Worm (Caenorhabditis elegans): ENCODE results near the gene gur-5.
A peak's percentile ranks its signal among the peaks of the same experiment; 100 is the strongest.

Gene gur-5

ce11 chrII:5326024-5326627, 41.0 kb downstream of the gur-5 start:
- TF ChIP-seq lin-13 (tag; optimal IDR thresholded peaks at IDR 0.05): no peak
- peak; percentile 57 for TF ChIP-seq unc-62 (GFP tag; optimal IDR thresholded peaks at IDR 0.05)
- TF ChIP-seq flh-1 (GFP tag; optimal IDR thresholded peaks at IDR 0.05): no peak
- peak; percentile 34 for TF ChIP-seq pha-4 (tag; optimal IDR thresholded peaks at IDR 0.05)
- TF ChIP-seq lsy-2 (tag; optimal IDR thresholded peaks at IDR 0.05): peak; percentile 22
- TF ChIP-seq ztf-11 (tag; optimal IDR thresholded peaks at IDR 0.05): no peak
- TF ChIP-seq nhr-76 (tag; optimal IDR thresholded peaks at IDR 0.05): no peak
- TF ChIP-seq unc-120 (tag; optimal IDR thresholded peaks at IDR 0.05; ENCODE audit: poor library complexity, severe bottlenecking): peak; percentile 71
- no peak for TF ChIP-seq nhr-2 (tag; optimal IDR thresholded peaks at IDR 0.05)
- no peak for TF ChIP-seq mab-5 (tag; optimal IDR thresholded peaks at IDR 0.05)
- TF ChIP-seq sem-2 (GFP tag; optimal IDR thresholded peaks at IDR 0.05): no peak
- no peak for TF ChIP-seq zip-8 (tag; optimal IDR thresholded peaks at IDR 0.05)
- TF ChIP-seq mls-2 (tag; optimal IDR thresholded peaks at IDR 0.05): no peak
- TF ChIP-seq hlh-1 (tag; optimal IDR thresholded peaks at IDR 0.05): peak; percentile 38
- TF ChIP-seq blmp-1 (tag; optimal IDR thresholded peaks at IDR 0.05): no peak
- TF ChIP-seq unc-39 (tag; optimal IDR thresholded peaks at IDR 0.05): no peak
- TF ChIP-seq nhr-12 (tag; optimal IDR thresholded peaks at IDR 0.05): no peak
- no peak for TF ChIP-seq ceh-39 (tag; optimal IDR thresholded peaks at IDR 0.05)
- TF ChIP-seq M03D4.4 (tag; optimal IDR thresholded peaks at IDR 0.05): no peak
- no peak for TF ChIP-seq bed-3 (GFP tag; optimal IDR thresholded peaks at IDR 0.05)
- peak; percentile 39 for TF ChIP-seq mep-1 (tag; optimal IDR thresholded peaks at IDR 0.05)
- no peak for TF ChIP-seq elt-3 (tag; optimal IDR thresholded peaks at IDR 0.05)
- no peak for TF ChIP-seq ham-2 (GFP tag; optimal IDR thresholded peaks at IDR 0.05)
- TF ChIP-seq snpc-4 (tag; optimal IDR thresholded peaks at IDR 0.05): no peak
- TF ChIP-seq ces-1 (GFP tag; optimal IDR thresholded peaks at IDR 0.05): peak; percentile 72
- no peak for TF ChIP-seq ceh-83 (GFP tag; optimal IDR thresholded peaks at IDR 0.05)
- no peak for TF ChIP-seq drap-1 (GFP tag; optimal IDR thresholded peaks at IDR 0.05)
- TF ChIP-seq tbx-8 (GFP tag; optimal IDR thresholded peaks at IDR 0.05): no peak
- no peak for TF ChIP-seq elt-1 (tag; optimal IDR thresholded peaks at IDR 0.05; ENCODE audit: borderline replicate concordance, insufficient read depth)

ce11 chrII:5326891-5327290, 41.8 kb downstream of the gur-5 start:
- TF ChIP-seq mab-5 (tag; optimal IDR thresholded peaks at IDR 0.05) (no peak), lin-13 (tag; optimal IDR thresholded peaks at IDR 0.05) (no peak), ceh-83 (GFP tag; optimal IDR thresholded peaks at IDR 0.05) (no peak), nhr-237 (tag; optimal IDR thresholded peaks at IDR 0.05) (no peak), ham-2 (GFP tag; optimal IDR thresholded peaks at IDR 0.05) (no peak), lsy-2 (tag; optimal IDR thresholded peaks at IDR 0.05) (no peak), unc-62 (GFP tag; optimal IDR thresholded peaks at IDR 0.05) (no peak), mls-2 (tag; optimal IDR thresholded peaks at IDR 0.05) (no peak), blmp-1 (tag; optimal IDR thresholded peaks at IDR 0.05) (no peak), flh-1 (GFP tag; optimal IDR thresholded peaks at IDR 0.05) (no peak), mep-1 (tag; optimal IDR thresholded peaks at IDR 0.05) (no peak), sptf-1 (tag; optimal IDR thresholded peaks at IDR 0.05) (no peak), nhr-76 (tag; optimal IDR thresholded peaks at IDR 0.05) (no peak), drap-1 (GFP tag; optimal IDR thresholded peaks at IDR 0.05) (no peak), bed-3 (GFP tag; optimal IDR thresholded peaks at IDR 0.05) (no peak)

DNA sequence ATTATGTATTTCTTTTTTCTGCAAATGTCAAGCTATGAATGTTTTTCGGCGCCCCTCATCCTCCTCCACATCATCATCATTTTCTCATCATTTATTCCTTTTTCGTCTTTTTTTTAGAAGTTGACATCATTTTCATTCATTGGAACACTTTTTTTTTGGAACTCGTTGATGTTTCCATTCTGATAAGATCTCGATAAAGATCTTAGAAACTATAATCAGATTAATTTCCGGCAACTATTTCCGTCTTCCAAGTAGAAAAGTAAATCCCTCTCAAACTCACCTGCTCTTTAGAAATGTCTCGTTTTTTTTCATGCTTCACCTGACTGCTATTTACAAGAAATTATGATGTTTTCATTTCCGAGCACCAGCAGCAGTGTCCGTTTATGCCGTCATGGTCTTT, 43.8 kb downstream of the gur-5 start:
- TF ChIP-seq elt-1 (tag; optimal IDR thresholded peaks at IDR 0.05; ENCODE audit: borderline replicate concordance, insufficient read depth) (peak; percentile 31), blmp-1 (tag; optimal IDR thresholded peaks at IDR 0.05) (no peak)

- TF ChIP-seq nhr-237 (tag; optimal IDR thresholded peaks at IDR 0.05): peak; percentile 68
- peak; percentile 24 for TF ChIP-seq pha-4 (tag; optimal IDR thresholded peaks at IDR 0.05)
- TF ChIP-seq nhr-2 (tag; optimal IDR thresholded peaks at IDR 0.05): peak; percentile 22
- peak; percentile 92 for TF ChIP-seq unc-62 (GFP tag; optimal IDR thresholded peaks at IDR 0.05)
- TF ChIP-seq cnd-1 (tag; optimal IDR thresholded peaks at IDR 0.05): no peak
- no peak for TF ChIP-seq ztf-11 (tag; optimal IDR thresholded peaks at IDR 0.05)
- peak; percentile 52 for TF ChIP-seq ces-1 (GFP tag; optimal IDR thresholded peaks at IDR 0.05)
- TF ChIP-seq mep-1 (tag; optimal IDR thresholded peaks at IDR 0.05): peak; percentile 6
- no peak for TF ChIP-seq blmp-1 (tag; optimal IDR thresholded peaks at IDR 0.05)
- TF ChIP-seq ceh-39 (tag; optimal IDR thresholded peaks at IDR 0.05): peak; percentile 22
- TF ChIP-seq tbx-8 (GFP tag; optimal IDR thresholded peaks at IDR 0.05): no peak
These were observed 45.1 kb downstream of the gur-5 start for ce11 chrII:5330206-5330686.
